Worm (Caenorhabditis elegans): ENCODE results near the gene B0496.1.

B0496.1 gene

DNA sequence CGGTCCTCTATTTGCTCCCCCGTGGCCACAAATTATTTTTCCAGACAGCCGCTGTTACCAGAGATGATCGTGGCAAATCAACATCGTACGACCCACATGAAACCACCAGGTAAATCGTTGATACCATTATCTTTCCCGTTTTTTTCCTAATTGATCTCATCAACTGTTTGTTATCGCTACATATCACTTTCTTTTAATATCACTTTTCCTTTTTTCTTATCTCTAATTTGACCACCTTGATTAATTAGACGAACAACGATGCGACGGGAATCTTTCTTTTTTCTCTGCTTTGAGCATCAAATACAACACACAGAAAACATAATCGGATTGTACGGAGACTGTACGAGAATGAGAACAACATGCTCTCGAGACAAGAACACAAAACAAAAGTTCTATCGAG, 5.9 kb upstream of the B0496.1 start:
- TF ChIP-seq pat-9 (tag; optimal IDR thresholded peaks at IDR 0.05) = no peak
- TF ChIP-seq elt-2 (tag; optimal IDR thresholded peaks at IDR 0.05) = peak; percentile 86

DNA sequence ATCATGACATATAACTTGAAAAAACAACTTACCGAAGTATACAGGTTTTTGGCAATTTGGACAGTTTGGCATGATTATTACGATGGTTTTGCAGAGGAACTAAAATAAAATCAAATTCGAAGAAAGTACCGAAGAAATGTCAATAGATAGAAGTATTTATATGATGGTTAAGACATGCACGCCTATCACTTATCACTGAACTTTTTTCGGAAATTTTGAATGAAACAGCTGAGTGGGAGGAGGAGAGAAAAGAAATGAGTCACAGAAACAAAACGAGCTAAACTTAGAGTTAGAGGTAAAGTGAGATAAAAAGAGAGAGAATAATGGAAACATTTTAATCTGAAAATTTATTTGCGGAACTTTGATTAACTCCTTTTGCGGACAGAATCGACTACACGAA, 859 bp upstream of the B0496.1 start, which contains the start of gene valv-1:
TSS of gene valv-1 (minus strand) at position 101 of the 400 bp plus-strand sequence.
- TF ChIP-seq pros-1 (tag; optimal IDR thresholded peaks at IDR 0.05) = no peak
- no peak for TF ChIP-seq sox-4 (tag; optimal IDR thresholded peaks at IDR 0.05)
- no peak for TF ChIP-seq ceh-45 (GFP tag; IDR thresholded peaks at IDR 0.05)
- TF ChIP-seq syd-9 (tag; optimal IDR thresholded peaks at IDR 0.05) = no peak
- no peak for TF ChIP-seq zip-5 (tag; optimal IDR thresholded peaks at IDR 0.05)
- TF ChIP-seq sox-2 (GFP tag; IDR thresholded peaks at IDR 0.05) = no peak
- no peak for TF ChIP-seq pqm-1 (tag; optimal IDR thresholded peaks at IDR 0.05)
- TF ChIP-seq elt-2 (tag; optimal IDR thresholded peaks at IDR 0.05) = no peak
- no peak for TF ChIP-seq pax-1 (tag; optimal IDR thresholded peaks at IDR 0.05)
- TF ChIP-seq unc-86 (tag; optimal IDR thresholded peaks at IDR 0.05) = no peak
- no peak for TF ChIP-seq ref-2 (tag; optimal IDR thresholded peaks at IDR 0.05)
- no peak for TF ChIP-seq ahr-1 (tag; optimal IDR thresholded peaks at IDR 0.05)
- no peak for TF ChIP-seq fkh-10 (GFP tag; optimal IDR thresholded peaks at IDR 0.05)
- TF ChIP-seq odd-2 (tag; optimal IDR thresholded peaks at IDR 0.05) = no peak
- no peak for TF ChIP-seq ceh-6 (GFP tag; optimal IDR thresholded peaks at IDR 0.05)
- TF ChIP-seq K02D7.2 (tag; optimal IDR thresholded peaks at IDR 0.05) = no peak

DNA sequence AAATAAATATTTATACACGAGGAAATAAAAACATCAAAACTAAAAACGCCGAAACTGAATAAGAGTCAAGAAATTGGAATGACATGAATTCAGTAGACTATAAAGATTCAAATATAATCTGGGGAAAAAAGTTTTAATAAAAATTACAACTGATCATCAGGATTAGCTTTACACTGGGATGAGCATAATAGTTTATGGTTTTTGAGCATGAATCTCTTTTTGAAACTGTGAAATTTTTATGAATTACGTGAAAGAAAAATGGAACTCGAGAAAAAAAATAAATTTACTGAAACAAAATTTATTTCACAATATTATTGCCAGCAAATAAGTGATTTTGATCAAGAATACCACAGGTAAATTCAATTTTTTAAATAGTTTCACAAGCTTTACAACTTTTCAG, 1.5 kb downstream of the B0496.1 start, which contains the start of gene B0496.2:
TSS of gene B0496.2 (plus strand) at position 301 of the 400 bp plus-strand sequence.
- TF ChIP-seq che-1 (tag; optimal IDR thresholded peaks at IDR 0.05) (no peak), odd-2 (tag; optimal IDR thresholded peaks at IDR 0.05) (no peak)

DNA sequence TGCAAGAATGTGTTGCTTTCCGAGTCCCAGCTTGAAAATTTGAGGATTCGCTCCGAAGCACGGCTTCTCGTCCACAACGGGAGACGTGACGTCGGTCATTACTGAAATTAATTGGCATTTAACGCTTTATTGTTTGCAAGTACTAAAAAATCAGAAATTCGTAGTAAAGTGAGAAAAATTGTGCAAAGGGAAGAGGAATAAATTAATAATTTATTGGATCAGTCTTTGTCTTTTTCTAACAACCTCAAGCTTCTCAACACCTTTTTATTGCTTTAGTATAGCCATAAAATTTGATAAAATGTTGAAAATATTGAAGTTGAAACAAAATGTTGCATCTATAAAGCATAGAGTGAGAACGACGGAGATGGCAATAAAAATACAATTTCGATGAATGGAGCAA, 5.2 kb downstream of the B0496.1 start, which contains the start of gene tes-1:
TSS of gene tes-1 (minus strand) at position 101 of the 400 bp plus-strand sequence.
- TF ChIP-seq npax-4 (tag; optimal IDR thresholded peaks at IDR 0.05) = no peak
- no peak for TF ChIP-seq elt-2 (tag; optimal IDR thresholded peaks at IDR 0.05)
- TF ChIP-seq ahr-1 (tag; optimal IDR thresholded peaks at IDR 0.05) = no peak
- no peak for TF ChIP-seq zip-5 (tag; optimal IDR thresholded peaks at IDR 0.05)
- TF ChIP-seq unc-3 (GFP tag; conservative IDR thresholded peaks at IDR 0.05) = no peak
- no peak for TF ChIP-seq unc-3 (tag; optimal IDR thresholded peaks at IDR 0.05)
- no peak for TF ChIP-seq fax-1 (tag; optimal IDR thresholded peaks at IDR 0.05)
- TF ChIP-seq fkh-10 (GFP tag; optimal IDR thresholded peaks at IDR 0.05) = no peak
- TF ChIP-seq mec-3 (tag; optimal IDR thresholded peaks at IDR 0.05; ENCODE audit: borderline replicate concordance) = no peak
- no peak for TF ChIP-seq T23F11.4 (GFP tag; optimal IDR thresholded peaks at IDR 0.05)
- no peak for TF ChIP-seq ama-1 (optimal IDR thresholded peaks at IDR 0.05)
- no peak for TF ChIP-seq K09A11.1 (tag; optimal IDR thresholded peaks at IDR 0.05; ENCODE audit: insufficient read depth)

DNA sequence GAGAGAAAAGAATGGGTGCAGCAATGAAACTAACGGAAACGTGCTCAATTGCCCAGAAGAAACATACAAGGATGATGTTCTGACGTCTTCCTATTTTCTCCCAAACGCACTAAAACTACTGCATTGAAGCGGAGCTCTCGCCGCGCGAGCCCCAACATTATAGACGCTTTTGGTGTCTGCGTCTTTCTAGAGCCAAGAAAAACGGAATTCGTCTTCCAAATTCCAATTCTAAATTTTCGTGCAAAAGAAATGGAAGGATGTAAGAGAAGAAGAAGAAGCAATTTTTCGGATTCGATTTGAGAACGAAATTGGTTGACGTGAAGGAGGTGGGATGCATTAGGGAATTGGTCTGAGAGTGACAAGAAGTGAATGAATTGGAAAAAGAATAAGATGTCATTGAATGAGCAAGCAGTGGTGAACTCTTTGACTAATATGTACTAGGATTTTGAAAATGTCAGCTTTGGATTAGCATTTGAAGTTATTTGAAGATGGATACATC, 7.6 kb downstream of the B0496.1 start:
- TF ChIP-seq unc-42 (tag; optimal IDR thresholded peaks at IDR 0.05) (peak; percentile 43), ceh-14 (tag; optimal IDR thresholded peaks at IDR 0.05) (peak; percentile 21), odd-2 (tag; optimal IDR thresholded peaks at IDR 0.05) (no peak), ceh-31 (tag; optimal IDR thresholded peaks at IDR 0.05) (peak; percentile 32)

DNA sequence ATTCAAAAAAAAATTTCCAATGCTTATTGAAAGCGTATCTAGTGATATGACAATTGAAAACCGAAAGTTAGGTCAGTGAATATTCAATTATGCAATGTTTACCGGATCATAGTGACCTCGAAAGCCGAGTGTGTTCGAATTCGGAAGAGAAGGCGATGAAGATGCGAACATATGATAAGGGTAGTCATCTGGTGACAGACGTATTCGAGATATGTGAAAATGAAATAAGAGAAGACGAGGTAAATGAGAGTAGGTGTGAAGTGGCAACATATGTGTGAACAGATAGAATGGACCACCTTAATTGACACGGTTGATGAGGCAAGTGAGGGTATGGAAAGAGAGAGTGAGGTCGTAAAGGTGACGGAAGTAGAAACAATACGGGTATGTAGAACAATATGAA, 8.8 kb downstream of the B0496.1 start:
- TF ChIP-seq ets-4 (tag; optimal IDR thresholded peaks at IDR 0.05) (no peak), dve-1 (tag; optimal IDR thresholded peaks at IDR 0.05) (no peak), ceh-31 (tag; optimal IDR thresholded peaks at IDR 0.05) (peak; percentile 3), nhr-232 (tag; optimal IDR thresholded peaks at IDR 0.05) (no peak), ahr-1 (tag; optimal IDR thresholded peaks at IDR 0.05) (no peak), ref-2 (tag; optimal IDR thresholded peaks at IDR 0.05) (peak; percentile 6)
